Worm (Caenorhabditis elegans) whole organism, L4/young adult: ENCODE data around the gene nlp-66.

Experiments used
- W03F9.2 ChIP-seq: fragments of 150-350 bp; optimal IDR thresholded peaks from 2 replicates; lab custom pipeline; 2014; ENCODE audit warnings: missing biosample characterization, missing genetic modification characterization
- dao-5 ChIP-seq: sonication (generic microtip); optimal IDR thresholded peaks from 2 replicates; lab custom pipeline; 2016; ENCODE audit warnings: missing genotype, missing genetic modification characterization, moderate library complexity, missing compliant biosample characterization
- him-1 ChIP-seq: sonication (generic microtip); optimal IDR thresholded peaks from 2 replicates; lab custom pipeline; 2016; ENCODE audit warnings: missing genotype, missing genetic modification reagents, missing genetic modification characterization, missing compliant biosample characterization

DNA sequence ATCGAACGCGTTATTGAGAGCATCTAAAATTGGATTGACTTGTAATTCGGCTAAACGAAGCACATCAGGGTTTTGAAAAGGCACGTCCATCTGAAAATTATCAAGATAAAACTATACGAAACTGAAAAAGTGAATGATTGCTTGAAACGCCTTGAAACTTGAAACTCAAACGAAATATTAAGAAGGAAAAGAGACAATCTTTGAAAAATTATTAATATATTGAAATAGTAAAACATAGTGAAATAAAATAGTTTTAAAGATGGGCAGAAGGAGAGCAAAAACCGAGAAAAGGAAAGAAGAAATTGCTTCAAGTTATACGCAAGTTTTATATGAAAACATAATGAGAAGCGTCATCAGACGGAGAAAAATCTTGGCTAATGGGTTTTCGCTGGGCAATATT, 18.5 kb downstream of the nlp-66 start, which contains the start of gene W02H3.3:
- no peak for TF ChIP-seq W03F9.2 (tag; lab: Kevin White, UChicago)
- no peak for TF ChIP-seq dao-5
- no peak for TF ChIP-seq him-1 (tag; lab: Kevin White, UChicago)
